Fruit fly (Drosophila melanogaster) ovary, adult (tissue): ENCODE measurements around the gene sphinx1.
A peak's percentile ranks its signal among the peaks of the same experiment; 100 is the strongest.

Experiments
- CG17801 ChIP-seq: fragments of 200-800 bp; optimal IDR thresholded peaks from 2 replicates; lab custom pipeline; 2019; ENCODE audit warnings: missing biosample characterization, mild to moderate bottlenecking, missing genetic modification characterization, moderate library complexity; ENCODE audit not compliant: partially characterized antibody

The sphinx1 gene

dm6 chr3L:7439305-7439704 lies at the start of gene sphinx1:
TSS of gene sphinx1 (minus strand) at chr3L:7439405.
- TF ChIP-seq CG17801 (GFP tag; lab: Kevin White, UChicago), result no peak

- TF ChIP-seq CG17801 (GFP tag; lab: Kevin White, UChicago), result no peak
Observed at dm6 chr3L:7485667-7486066, 46.5 kb upstream of the sphinx1 start, which contains the start of gene mthl6. TSS of gene mthl6 (plus strand) at chr3L:7485967.

dm6 chr3L:7475270-7475669 lies 36.1 kb upstream of the sphinx1 start, which contains the start of gene CG43292:
TSS of gene CG43292 (plus strand) at chr3L:7475570.
- TF ChIP-seq CG17801 (GFP tag; lab: Kevin White, UChicago), result no peak

dm6 chr3L:7471259-7471658 lies 32.1 kb upstream of the sphinx1 start, which contains the start of gene CG8541:
TSS of gene CG8541 (plus strand) at chr3L:7471559.
- no peak for TF ChIP-seq CG17801 (GFP tag; lab: Kevin White, UChicago)

dm6 chr3L:7470202-7470601 lies 31.0 kb upstream of the sphinx1 start, which contains the start of gene CG8543:
TSS of gene CG8543 (minus strand) at chr3L:7470302.
- no peak for TF ChIP-seq CG17801 (GFP tag; lab: Kevin White, UChicago)

- TF ChIP-seq CG17801 (GFP tag; lab: Kevin White, UChicago), result no peak
Observed at dm6 chr3L:7465209-7465608, 26.0 kb upstream of the sphinx1 start, which contains the start of the genes CG42660, CG42661 and Tsp66A. TSS of gene CG42660 (plus strand) at chr3L:7465509. TSS of gene CG42661 (plus strand) at chr3L:7465509. TSS of gene Tsp66A (plus strand) at chr3L:7465509.

dm6 chr3L:7455849-7456248 lies 16.6 kb upstream of the sphinx1 start, which contains the start of gene ppk26:
TSS of gene ppk26 (plus strand) at chr3L:7456149.
- no peak for TF ChIP-seq CG17801 (GFP tag; lab: Kevin White, UChicago)

- no peak for TF ChIP-seq CG17801 (GFP tag; lab: Kevin White, UChicago)
Observed at dm6 chr3L:7450553-7450952, 11.3 kb upstream of the sphinx1 start, which contains the start of gene CG33278. TSS of gene CG33278 (plus strand) at chr3L:7450853.

dm6 chr3L:7449097-7449496 lies 9.9 kb upstream of the sphinx1 start:
- TF ChIP-seq CG17801 (GFP tag; lab: Kevin White, UChicago), result no peak

dm6 chr3L:7440633-7441032 lies 1.4 kb upstream of the sphinx1 start, which contains the start of gene sphinx2:
TSS of gene sphinx2 (minus strand) at chr3L:7440733.
- no peak for TF ChIP-seq CG17801 (GFP tag; lab: Kevin White, UChicago)

dm6 chr3L:7437366-7437765 lies 1.8 kb downstream of the sphinx1 start, which contains the start of gene CG14835:
TSS of gene CG14835 (minus strand) at chr3L:7437466.
- TF ChIP-seq CG17801 (GFP tag; lab: Kevin White, UChicago), result no peak

- TF ChIP-seq CG17801 (GFP tag; lab: Kevin White, UChicago), result peak; percentile 46
Observed at dm6 chr3L:7434715-7435653, 4.2 kb downstream of the sphinx1 start, which contains the start of gene Rac2. TSS of gene Rac2 (minus strand) at chr3L:7435190.

dm6 chr3L:7434198-7434597 lies 5.0 kb downstream of the sphinx1 start:
- TF ChIP-seq CG17801 (GFP tag; lab: Kevin White, UChicago), result no peak

dm6 chr3L:7433325-7433827 lies 5.8 kb downstream of the sphinx1 start:
- TF ChIP-seq CG17801 (GFP tag; lab: Kevin White, UChicago), result peak; percentile 49

- TF ChIP-seq CG17801 (GFP tag; lab: Kevin White, UChicago), result no peak
Observed at dm6 chr3L:7432811-7433324, 6.3 kb downstream of the sphinx1 start.
